Worm (Caenorhabditis elegans): ENCODE measurements around the gene ncs-4.

ce11 chrX:10216344-10216743 is 40.0 kb downstream of the ncs-4 start:
- TF ChIP-seq unc-62 (GFP tag; optimal IDR thresholded peaks at IDR 0.05) (no peak), pqm-1 (tag; optimal IDR thresholded peaks at IDR 0.05) (peak; percentile 51), lin-39 (tag; optimal IDR thresholded peaks at IDR 0.05) (no peak), egl-27 (tag; optimal IDR thresholded peaks at IDR 0.05) (no peak), daf-12 (tag; optimal IDR thresholded peaks at IDR 0.05) (no peak), skn-1 (tag; optimal IDR thresholded peaks at IDR 0.05) (no peak), sea-2 (GFP tag; optimal IDR thresholded peaks at IDR 0.05) (no peak), fkh-10 (GFP tag; optimal IDR thresholded peaks at IDR 0.05) (no peak), lin-15B (tag; optimal IDR thresholded peaks at IDR 0.05) (no peak), elt-1 (tag; optimal IDR thresholded peaks at IDR 0.05) (no peak), pha-4 (tag; optimal IDR thresholded peaks at IDR 0.05) (no peak), nhr-77 (tag; optimal IDR thresholded peaks at IDR 0.05) (no peak), ZK546.5 (tag; optimal IDR thresholded peaks at IDR 0.05) (no peak), ama-1 (optimal IDR thresholded peaks at IDR 0.05) (no peak)
